Worm (Caenorhabditis elegans): ENCODE data around the gene dpff-1.

DNA sequence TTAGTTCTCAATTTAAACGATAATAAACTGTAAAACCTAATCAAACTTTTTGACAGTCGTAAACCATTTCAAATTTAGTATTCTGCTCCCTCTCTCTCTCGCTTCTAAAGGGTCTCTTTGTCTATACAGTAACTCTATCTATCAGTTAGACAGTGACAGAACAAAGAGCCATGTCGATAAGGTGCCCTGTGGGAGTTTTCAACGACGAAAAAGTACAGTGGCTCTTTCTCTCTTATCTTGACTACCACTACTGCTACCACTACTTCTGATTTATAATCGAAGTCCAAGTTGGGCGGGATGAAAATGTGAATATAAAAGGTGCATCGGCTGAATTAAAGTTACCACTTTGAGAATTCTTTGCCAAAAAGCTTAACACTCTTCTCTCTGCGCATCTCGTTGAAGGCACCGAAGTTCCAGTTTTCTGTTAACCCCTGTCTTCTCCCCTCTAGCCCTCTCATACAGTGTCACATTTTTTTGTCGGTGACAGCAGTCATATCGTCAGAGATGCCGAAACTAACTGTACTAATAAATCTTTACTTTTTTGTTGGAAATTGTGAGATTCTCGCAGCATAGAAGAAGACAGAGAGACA lies 44.7 kb upstream of the dpff-1 start:
- TF ChIP-seq M03D4.4 (tag; optimal IDR thresholded peaks at IDR 0.05), result no peak
- TF ChIP-seq unc-39 (tag; optimal IDR thresholded peaks at IDR 0.05), result no peak

Data from whole organism, mixed stage, embryonic.